Fruit fly (Drosophila melanogaster) whole organism, adult: Measurements from ENCODE around the gene Shc.
A peak's percentile ranks its signal among the peaks of the same experiment; 100 is the strongest.

Experiments
- CG12768 ChIP-seq: fragments of 200-800 bp; sonication (Bioruptor generic); optimal IDR thresholded peaks from 2 replicates; lab custom pipeline; 2017; ENCODE audit warnings: missing biosample characterization, missing genetic modification characterization, mild to moderate bottlenecking, moderate library complexity, missing genetic modification reagents
- CG1620 ChIP-seq: fragments of 200-800 bp; sonication (Bioruptor generic); optimal IDR thresholded peaks from 2 replicates; lab custom pipeline; 2016; ENCODE audit warnings: missing biosample characterization, missing genetic modification characterization
- CG33017 ChIP-seq: fragments of 200-800 bp; sonication (Bioruptor generic); optimal IDR thresholded peaks from 2 replicates; lab custom pipeline; 2018; ENCODE audit warnings: missing biosample characterization, mild to moderate bottlenecking, missing genetic modification characterization, moderate library complexity
- CG7101 ChIP-seq: fragments of 200-800 bp; sonication (Bioruptor generic); optimal IDR thresholded peaks from 2 replicates; lab custom pipeline; 2018; ENCODE audit warnings: missing biosample characterization, mild to moderate bottlenecking, missing genetic modification characterization, moderate library complexity
- Mnt ChIP-seq: fragments of 200-800 bp; sonication (Bioruptor generic); optimal IDR thresholded peaks from 2 replicates; lab custom pipeline; 2016; ENCODE audit warnings: missing biosample characterization, mild to moderate bottlenecking, missing genetic modification characterization
- cnc ChIP-seq, 2 experiments: fragments of >200 bp; optimal IDR thresholded peaks; 2 replicates each; lab custom pipeline; 2017
- kay ChIP-seq: fragments of 200-800 bp; sonication (Bioruptor generic); peaks from one replicate; lab custom pipeline; 2016; ENCODE audit warnings: missing biosample characterization, missing genetic modification characterization, borderline replicate concordance
- ovo ChIP-seq: fragments of 200-800 bp; sonication (Bioruptor generic); optimal IDR thresholded peaks from 2 replicates; lab custom pipeline; 2016; ENCODE audit warnings: missing biosample characterization, missing genetic modification characterization
- toe ChIP-seq: fragments of 200-800 bp; sonication (Bioruptor generic); optimal IDR thresholded peaks from 2 replicates; lab custom pipeline; 2016; ENCODE audit warnings: missing biosample characterization, missing genetic modification characterization

- TF ChIP-seq CG7101 (tag; lab: Kevin White, UChicago) (no peak), cnc (optimal IDR thresholded peaks at IDR 0.05; lab: Kevin White, UChicago) (no peak), Mnt (no peak), toe (GFP tag; lab: Kevin White, UChicago) (no peak), CG33017 (no peak), CG1620 (GFP tag; lab: Kevin White, UChicago) (no peak), kay (GFP tag; lab: Kevin White, UChicago) (peak; percentile 78), CG12768 (GFP tag; lab: Kevin White, UChicago) (no peak), ovo (GFP tag; lab: Kevin White, UChicago) (no peak)
Observed at dm6 chr3L:9467267-9467666, 40.5 kb downstream of the Shc start.
